Worm (Caenorhabditis elegans): ENCODE measurements around the gene nhr-235.

Gene nhr-235

ce11 chrII:12636602-12637001 lies 3.9 kb upstream of the nhr-235 start, which contains the start of gene nhr-234:
TSS of gene nhr-234 (plus strand) at chrII:12636678.
- no peak for TF ChIP-seq tra-4 (tag; optimal IDR thresholded peaks at IDR 0.05)
- TF ChIP-seq ceh-36 (tag; optimal IDR thresholded peaks at IDR 0.05): peak; percentile 82

- TF ChIP-seq flt-1 (GFP tag; IDR thresholded peaks at IDR 0.05): no peak
- TF ChIP-seq ama-1 (optimal IDR thresholded peaks at IDR 0.05): no peak
- no peak for TF ChIP-seq F13C5.2 (tag; optimal IDR thresholded peaks at IDR 0.05)
- TF ChIP-seq scrt-1 (GFP tag; IDR thresholded peaks at IDR 0.05): no peak
- TF ChIP-seq ets-7 (tag; optimal IDR thresholded peaks at IDR 0.05): no peak
- TF ChIP-seq hmbx-1 (tag; optimal IDR thresholded peaks at IDR 0.05): no peak
- no peak for TF ChIP-seq tbx-11 (GFP tag; IDR thresholded peaks at IDR 0.05)
- TF ChIP-seq tra-4 (tag; optimal IDR thresholded peaks at IDR 0.05): no peak
- no peak for TF ChIP-seq ceh-36 (tag; optimal IDR thresholded peaks at IDR 0.05)
- no peak for TF ChIP-seq sea-1 (GFP tag; conservative IDR thresholded peaks at IDR 0.05)
- no peak for TF ChIP-seq hnd-1 (tag; optimal IDR thresholded peaks at IDR 0.05)
- no peak for TF ChIP-seq hmg-4 (GFP tag; optimal IDR thresholded peaks at IDR 0.05)
- no peak for TF ChIP-seq pes-1 (GFP tag; IDR thresholded peaks at IDR 0.05)
- no peak for TF ChIP-seq aly-1 (tag; optimal IDR thresholded peaks at IDR 0.05)
- TF ChIP-seq tbx-37 (GFP tag; conservative IDR thresholded peaks at IDR 0.05): no peak
Measured at ce11 chrII:12654447-12654846, 14.0 kb downstream of the nhr-235 start, which contains the start of gene rgs-4. TSS of gene rgs-4 (plus strand) at chrII:12654747.

- TF ChIP-seq scrt-1 (GFP tag; IDR thresholded peaks at IDR 0.05) (no peak), ama-1 (optimal IDR thresholded peaks at IDR 0.05) (no peak), tbx-37 (GFP tag; conservative IDR thresholded peaks at IDR 0.05) (no peak), sea-1 (GFP tag; conservative IDR thresholded peaks at IDR 0.05) (no peak), aly-1 (tag; optimal IDR thresholded peaks at IDR 0.05) (no peak), flt-1 (GFP tag; IDR thresholded peaks at IDR 0.05) (no peak), ceh-36 (tag; optimal IDR thresholded peaks at IDR 0.05) (no peak), tra-4 (tag; optimal IDR thresholded peaks at IDR 0.05) (no peak), hmbx-1 (tag; optimal IDR thresholded peaks at IDR 0.05) (no peak), tbx-11 (GFP tag; IDR thresholded peaks at IDR 0.05) (no peak), ceh-13 (GFP tag; optimal IDR thresholded peaks at IDR 0.05) (no peak), ets-7 (tag; optimal IDR thresholded peaks at IDR 0.05) (no peak), hnd-1 (tag; optimal IDR thresholded peaks at IDR 0.05) (no peak), F13C5.2 (tag; optimal IDR thresholded peaks at IDR 0.05) (no peak), B0310.2 (tag; optimal IDR thresholded peaks at IDR 0.05) (no peak), hmg-4 (GFP tag; optimal IDR thresholded peaks at IDR 0.05) (no peak), pes-1 (GFP tag; IDR thresholded peaks at IDR 0.05) (no peak)
Measured at ce11 chrII:12655816-12656215, 15.3 kb downstream of the nhr-235 start.

- TF ChIP-seq sea-1 (GFP tag; conservative IDR thresholded peaks at IDR 0.05) (no peak), hmg-4 (GFP tag; optimal IDR thresholded peaks at IDR 0.05) (no peak), ceh-13 (GFP tag; optimal IDR thresholded peaks at IDR 0.05) (no peak), ama-1 (optimal IDR thresholded peaks at IDR 0.05) (no peak), flt-1 (GFP tag; IDR thresholded peaks at IDR 0.05) (no peak), tbx-11 (GFP tag; IDR thresholded peaks at IDR 0.05) (no peak), F13C5.2 (tag; optimal IDR thresholded peaks at IDR 0.05) (no peak), pes-1 (GFP tag; IDR thresholded peaks at IDR 0.05) (no peak), scrt-1 (GFP tag; IDR thresholded peaks at IDR 0.05) (no peak), aly-1 (tag; optimal IDR thresholded peaks at IDR 0.05) (no peak), tbx-37 (GFP tag; conservative IDR thresholded peaks at IDR 0.05) (no peak), hmbx-1 (tag; optimal IDR thresholded peaks at IDR 0.05) (no peak), B0310.2 (tag; optimal IDR thresholded peaks at IDR 0.05) (no peak), hnd-1 (tag; optimal IDR thresholded peaks at IDR 0.05) (no peak), tra-4 (tag; optimal IDR thresholded peaks at IDR 0.05) (no peak)
Measured at ce11 chrII:12657620-12658019, 17.1 kb downstream of the nhr-235 start.

- no peak for TF ChIP-seq sea-1 (GFP tag; conservative IDR thresholded peaks at IDR 0.05)
- no peak for TF ChIP-seq tbx-37 (GFP tag; conservative IDR thresholded peaks at IDR 0.05)
- no peak for TF ChIP-seq ceh-36 (tag; optimal IDR thresholded peaks at IDR 0.05)
- TF ChIP-seq ceh-13 (GFP tag; optimal IDR thresholded peaks at IDR 0.05): no peak
- TF ChIP-seq scrt-1 (GFP tag; IDR thresholded peaks at IDR 0.05): no peak
- no peak for TF ChIP-seq ets-7 (tag; optimal IDR thresholded peaks at IDR 0.05)
- no peak for TF ChIP-seq hmg-4 (GFP tag; optimal IDR thresholded peaks at IDR 0.05)
- no peak for TF ChIP-seq hnd-1 (tag; optimal IDR thresholded peaks at IDR 0.05)
- no peak for TF ChIP-seq F13C5.2 (tag; optimal IDR thresholded peaks at IDR 0.05)
- no peak for TF ChIP-seq aly-1 (tag; optimal IDR thresholded peaks at IDR 0.05)
- TF ChIP-seq tra-4 (tag; optimal IDR thresholded peaks at IDR 0.05): no peak
- TF ChIP-seq hmbx-1 (tag; optimal IDR thresholded peaks at IDR 0.05): no peak
- no peak for TF ChIP-seq B0310.2 (tag; optimal IDR thresholded peaks at IDR 0.05)
- no peak for TF ChIP-seq ama-1 (optimal IDR thresholded peaks at IDR 0.05)
- no peak for TF ChIP-seq flt-1 (GFP tag; IDR thresholded peaks at IDR 0.05)
- no peak for TF ChIP-seq tbx-11 (GFP tag; IDR thresholded peaks at IDR 0.05)
- TF ChIP-seq pes-1 (GFP tag; IDR thresholded peaks at IDR 0.05): no peak
Measured at ce11 chrII:12658409-12658808, 17.9 kb downstream of the nhr-235 start.

- TF ChIP-seq aly-1 (tag; optimal IDR thresholded peaks at IDR 0.05): no peak
- peak; percentile 87 for TF ChIP-seq ceh-36 (tag; optimal IDR thresholded peaks at IDR 0.05)
Measured at ce11 chrII:12659676-12660371, 19.4 kb downstream of the nhr-235 start.

- TF ChIP-seq F13C5.2 (tag; optimal IDR thresholded peaks at IDR 0.05) (no peak), pes-1 (GFP tag; IDR thresholded peaks at IDR 0.05) (no peak), ceh-36 (tag; optimal IDR thresholded peaks at IDR 0.05) (no peak), ets-7 (tag; optimal IDR thresholded peaks at IDR 0.05) (no peak), sea-1 (GFP tag; conservative IDR thresholded peaks at IDR 0.05) (no peak), tra-4 (tag; optimal IDR thresholded peaks at IDR 0.05) (no peak)
Measured at ce11 chrII:12661930-12662329, 21.5 kb downstream of the nhr-235 start.

ce11 chrII:12665019-12665418 lies 24.5 kb downstream of the nhr-235 start:
- TF ChIP-seq hnd-1 (tag; optimal IDR thresholded peaks at IDR 0.05) (no peak), tbx-37 (GFP tag; conservative IDR thresholded peaks at IDR 0.05) (no peak), tbx-11 (GFP tag; IDR thresholded peaks at IDR 0.05) (no peak), scrt-1 (GFP tag; IDR thresholded peaks at IDR 0.05) (no peak), aly-1 (tag; optimal IDR thresholded peaks at IDR 0.05) (no peak), tra-4 (tag; optimal IDR thresholded peaks at IDR 0.05) (no peak), pes-1 (GFP tag; IDR thresholded peaks at IDR 0.05) (no peak), flt-1 (GFP tag; IDR thresholded peaks at IDR 0.05) (no peak), B0310.2 (tag; optimal IDR thresholded peaks at IDR 0.05) (no peak), ceh-13 (GFP tag; optimal IDR thresholded peaks at IDR 0.05) (no peak), F13C5.2 (tag; optimal IDR thresholded peaks at IDR 0.05) (no peak), ets-7 (tag; optimal IDR thresholded peaks at IDR 0.05) (no peak), ama-1 (optimal IDR thresholded peaks at IDR 0.05) (no peak), ceh-36 (tag; optimal IDR thresholded peaks at IDR 0.05) (no peak), hmbx-1 (tag; optimal IDR thresholded peaks at IDR 0.05) (no peak), sea-1 (GFP tag; conservative IDR thresholded peaks at IDR 0.05) (no peak), hmg-4 (GFP tag; optimal IDR thresholded peaks at IDR 0.05) (no peak)

Data from whole organism, early embryonic.